Fruit fly (Drosophila melanogaster): ENCODE measurements around the gene sba.

Gene sba

dm6 chr3R:23922502-23923350 lies at the start of gene sba, which contains the start of gene CG31141:
Gene sba, minus strand, starts transcription at chr3R:23922973.
Gene CG31141, plus strand, starts transcription at chr3R:23923300.
- TF ChIP-seq CG17801 (GFP tag; optimal IDR thresholded peaks at IDR 0.05; ENCODE audit: partially characterized antibody) = peak; percentile 81

DNA sequence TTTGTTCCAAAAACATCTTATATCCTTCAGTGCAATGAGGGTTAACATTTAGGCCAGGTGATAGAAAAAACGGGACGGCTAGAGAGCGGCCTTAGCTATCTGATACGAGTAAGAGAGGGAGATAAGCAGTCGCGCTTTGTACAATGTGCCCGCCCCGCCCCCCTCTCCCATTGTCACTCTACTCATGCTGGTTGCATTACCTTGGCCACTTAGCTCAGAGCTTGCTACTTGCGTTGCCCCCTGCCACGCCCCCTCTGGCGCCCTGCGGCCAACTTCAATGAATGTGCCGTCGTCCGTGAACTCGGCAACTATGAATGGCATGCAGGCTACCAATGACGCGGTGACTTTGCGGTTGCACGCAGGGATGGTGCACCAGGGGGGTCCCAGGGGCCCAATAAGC lies 49.0 kb upstream of the sba start:
- TF ChIP-seq CG17801 (GFP tag; optimal IDR thresholded peaks at IDR 0.05; ENCODE audit: partially characterized antibody) = no peak

DNA sequence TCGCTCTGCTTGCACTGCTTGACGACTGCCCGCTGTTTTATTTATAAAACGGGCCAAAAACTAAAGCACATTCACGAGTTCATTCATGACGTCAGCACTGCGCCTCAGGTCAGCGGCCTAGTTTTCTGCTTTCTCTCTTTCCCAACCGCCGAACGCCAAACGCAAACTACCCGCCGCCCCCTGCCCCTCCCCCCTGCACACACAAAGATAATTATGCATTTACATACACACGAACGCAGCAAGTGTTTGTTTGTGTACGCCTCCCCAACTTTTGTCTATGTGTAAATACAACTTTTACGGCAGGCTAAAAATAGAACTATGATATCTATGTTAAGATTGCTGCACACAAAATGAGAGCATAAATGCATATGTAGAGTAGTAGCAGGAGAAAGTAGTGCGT lies 48.4 kb upstream of the sba start:
- TF ChIP-seq CG17801 (GFP tag; optimal IDR thresholded peaks at IDR 0.05; ENCODE audit: partially characterized antibody) = no peak

dm6 chr3R:23969449-23969848 lies 46.7 kb upstream of the sba start:
- TF ChIP-seq CG17801 (GFP tag; optimal IDR thresholded peaks at IDR 0.05; ENCODE audit: partially characterized antibody) = no peak

- no peak for TF ChIP-seq CG17801 (GFP tag; optimal IDR thresholded peaks at IDR 0.05; ENCODE audit: partially characterized antibody)
These were observed 42.3 kb upstream of the sba start for dm6 chr3R:23964913-23965718.

DNA sequence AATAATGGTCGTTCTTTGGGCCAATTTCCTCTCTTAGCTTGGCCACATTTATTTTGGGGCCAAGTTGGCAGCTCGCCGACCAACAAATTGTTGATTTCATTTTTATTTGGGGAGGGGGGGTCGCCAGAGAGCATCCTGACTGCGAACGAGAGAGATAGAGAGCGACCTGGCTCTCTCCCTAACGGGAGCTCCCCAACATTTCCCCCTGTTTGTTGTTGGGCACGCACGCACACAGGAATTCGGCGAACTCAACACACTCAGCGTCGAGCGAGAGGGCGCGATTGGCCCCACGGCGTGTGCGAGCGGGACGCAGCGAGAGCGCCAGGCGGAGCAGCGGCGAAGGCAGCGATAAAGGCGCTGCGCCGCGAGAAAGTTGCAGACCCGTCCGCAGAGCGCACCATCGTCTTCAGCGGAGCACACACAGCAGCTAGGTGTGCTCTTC lies 40.0 kb upstream of the sba start, which contains the start of gene CG31140:
CG31140 (plus strand) TSS at position 400 of the 442 bp plus-strand sequence.
- no peak for TF ChIP-seq CG17801 (GFP tag; optimal IDR thresholded peaks at IDR 0.05; ENCODE audit: partially characterized antibody)

DNA sequence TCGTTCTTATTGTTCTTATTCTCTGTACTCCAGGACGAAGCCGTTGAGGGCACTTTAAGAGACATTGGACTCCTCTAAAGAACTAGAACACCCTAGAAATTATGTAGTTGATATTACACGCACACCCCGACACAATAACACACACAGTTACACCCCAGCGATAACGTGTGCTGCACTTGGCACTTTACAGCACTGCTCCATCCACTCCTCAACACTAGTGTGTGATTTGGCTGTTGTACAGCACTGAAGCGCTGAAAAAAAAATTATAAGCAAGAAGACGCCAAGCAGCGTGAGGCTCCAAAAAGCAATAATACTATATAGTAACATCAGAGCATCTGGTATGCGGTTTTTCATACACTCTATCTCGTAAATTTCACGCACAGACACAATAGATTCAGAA lies 38.1 kb upstream of the sba start:
- TF ChIP-seq CG17801 (GFP tag; optimal IDR thresholded peaks at IDR 0.05; ENCODE audit: partially characterized antibody) = no peak

dm6 chr3R:23958091-23958838 lies 35.5 kb upstream of the sba start, which contains the start of the genes GluProRS and AP-1sigma:
Gene GluProRS, minus strand, starts transcription at chr3R:23958391.
Gene AP-1sigma, plus strand, starts transcription at chr3R:23958651.
- peak; percentile 88 for TF ChIP-seq CG17801 (GFP tag; optimal IDR thresholded peaks at IDR 0.05; ENCODE audit: partially characterized antibody)

DNA sequence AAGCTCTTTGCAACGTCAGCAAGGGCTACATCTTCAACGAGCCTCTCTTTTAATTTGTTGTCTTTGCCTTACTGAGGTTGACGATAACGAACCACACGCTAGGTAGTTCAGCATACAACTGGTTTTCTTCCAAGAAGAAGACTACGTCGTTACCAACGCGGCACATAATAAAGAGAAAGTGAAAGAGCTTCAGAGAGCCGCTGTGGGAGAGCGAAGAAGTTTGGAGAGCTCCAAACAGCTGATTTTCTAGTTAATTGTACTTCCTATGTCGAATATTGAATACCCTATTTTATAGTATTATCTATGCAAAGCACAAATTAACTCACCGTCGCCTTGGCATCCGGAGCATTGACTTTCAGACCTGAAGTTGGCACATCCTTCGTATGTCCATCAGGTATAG lies 32.6 kb upstream of the sba start:
- TF ChIP-seq CG17801 (GFP tag; optimal IDR thresholded peaks at IDR 0.05; ENCODE audit: partially characterized antibody) = peak; percentile 20

DNA sequence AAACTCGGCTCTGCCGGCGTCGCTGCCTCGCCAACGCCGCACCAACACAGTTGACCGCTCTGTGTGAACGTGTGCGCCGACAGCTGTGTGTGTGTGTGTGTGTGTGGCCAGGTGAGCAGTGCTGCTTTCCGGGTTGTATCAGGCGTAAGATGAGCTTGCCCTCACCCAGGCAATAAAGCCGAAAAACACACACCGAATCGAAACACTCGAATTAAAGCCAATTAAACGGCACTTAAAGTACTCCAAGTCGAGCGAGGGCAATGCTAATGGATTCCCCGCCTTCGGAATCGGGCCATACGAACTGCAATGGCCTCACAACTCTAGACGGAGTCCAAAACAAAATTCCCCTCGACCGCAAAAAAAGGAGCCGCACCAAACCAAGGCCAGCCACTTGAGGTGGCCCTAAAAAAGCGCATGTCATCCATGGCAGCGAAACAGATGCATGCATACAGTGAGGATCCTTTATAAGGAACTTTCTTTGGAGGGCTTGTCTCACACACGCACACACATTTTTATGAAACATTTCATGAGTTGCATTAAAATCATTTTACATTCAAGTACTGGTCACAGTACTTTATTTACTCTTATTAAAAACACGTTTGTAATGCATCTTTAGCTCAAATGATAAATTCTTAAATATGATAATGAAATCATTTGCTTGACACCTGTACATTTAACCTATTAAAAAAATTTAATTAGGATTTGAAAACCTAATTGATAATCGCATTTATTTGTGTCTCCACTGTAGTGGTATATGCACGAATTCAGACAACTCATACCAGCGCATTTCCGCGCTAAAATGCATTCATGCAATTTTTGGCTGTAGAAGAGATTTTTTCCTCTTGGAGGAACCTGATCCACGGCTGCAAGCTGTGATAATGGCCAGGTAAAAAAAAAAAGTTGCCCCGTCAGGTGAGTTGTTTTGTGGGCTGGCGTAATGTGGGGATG lies 26.0 kb upstream of the sba start:
- no peak for TF ChIP-seq CG17801 (GFP tag; optimal IDR thresholded peaks at IDR 0.05; ENCODE audit: partially characterized antibody)

- TF ChIP-seq CG17801 (GFP tag; optimal IDR thresholded peaks at IDR 0.05; ENCODE audit: partially characterized antibody) = no peak
These were observed 25.4 kb upstream of the sba start, which contains the start of gene CG12268 for dm6 chr3R:23948324-23948465. Gene CG12268, minus strand, starts transcription at chr3R:23948424.

- TF ChIP-seq CG17801 (GFP tag; optimal IDR thresholded peaks at IDR 0.05; ENCODE audit: partially characterized antibody) = no peak
These were observed 24.2 kb upstream of the sba start for dm6 chr3R:23947002-23947401.

- no peak for TF ChIP-seq CG17801 (GFP tag; optimal IDR thresholded peaks at IDR 0.05; ENCODE audit: partially characterized antibody)
These were observed 21.1 kb upstream of the sba start for dm6 chr3R:23943843-23944356.

DNA sequence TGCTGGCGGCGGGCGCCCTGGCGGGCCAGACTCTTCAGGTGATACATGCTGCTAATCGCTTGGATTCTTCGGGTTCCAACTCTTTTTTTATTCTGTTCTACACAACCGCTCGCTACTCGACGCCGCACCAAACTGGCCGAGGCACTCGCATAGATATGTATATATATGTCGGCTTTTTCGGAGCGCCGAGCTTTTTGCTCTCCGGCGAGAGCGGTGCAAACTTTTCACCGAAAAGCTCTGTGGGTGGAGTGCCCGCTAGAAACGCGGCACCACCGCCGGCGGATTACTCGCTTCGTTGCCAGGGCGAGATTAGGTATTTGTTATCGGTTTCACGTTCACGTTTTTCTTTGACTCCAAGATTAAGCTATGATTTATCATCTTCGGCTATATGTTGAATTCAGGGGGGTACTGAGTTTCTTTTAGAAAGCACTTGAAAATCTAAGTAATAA lies 20.2 kb upstream of the sba start, which contains the start of gene Gdh:
Gdh (minus strand) TSS at position 137 of the 449 bp plus-strand sequence.
- TF ChIP-seq CG17801 (GFP tag; optimal IDR thresholded peaks at IDR 0.05; ENCODE audit: partially characterized antibody) = peak; percentile 69

Data from ovary, adult (tissue).